Fruit fly (Drosophila melanogaster): ENCODE data around the gene CG17991.

DNA sequence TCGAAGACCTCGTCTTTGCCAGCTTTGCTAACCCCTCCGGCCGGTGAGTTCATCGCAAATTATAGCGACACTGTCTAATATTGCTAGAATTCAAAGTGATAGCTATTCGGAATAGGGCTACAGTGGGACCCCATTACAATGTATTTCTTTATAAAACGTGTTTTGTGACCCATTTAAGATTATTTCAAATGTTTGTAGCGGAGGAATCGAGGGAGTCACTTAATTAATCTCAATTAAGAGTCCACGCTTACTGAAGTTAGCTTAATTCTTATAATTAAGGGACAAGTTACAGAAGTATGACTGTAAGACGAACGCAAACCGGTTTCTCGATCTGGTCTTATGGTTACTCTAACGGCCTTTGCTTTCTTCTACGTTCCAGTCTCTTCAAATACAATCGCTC lies 48.6 kb downstream of the CG17991 start:
- TF ChIP-seq CG8478 (optimal IDR thresholded peaks at IDR 0.05), result no peak
- no peak for TF ChIP-seq CTCF (optimal IDR thresholded peaks at IDR 0.05)

Data from S2 (cell line).